Fruit fly (Drosophila melanogaster): ENCODE data around the gene Blm.

Gene Blm

dm6 chr3R:11741730-11742203 is at the start of gene Blm, which contains the start of gene CG14722:
Gene Blm, minus strand, starts transcription at chr3R:11741783.
Gene CG14722, plus strand, starts transcription at chr3R:11741890.
- no peak for TF ChIP-seq noc (tag; optimal IDR thresholded peaks at IDR 0.05)

- no peak for TF ChIP-seq noc (tag; optimal IDR thresholded peaks at IDR 0.05)
Observed at dm6 chr3R:11786695-11787226, 45.2 kb upstream of the Blm start, which contains the start of the genes prd1 and HisCl1. Gene prd1, minus strand, starts transcription at chr3R:11787014. Gene HisCl1, plus strand, starts transcription at chr3R:11787176.

- no peak for TF ChIP-seq noc (tag; optimal IDR thresholded peaks at IDR 0.05)
Observed at dm6 chr3R:11780181-11780688, 38.7 kb upstream of the Blm start.

dm6 chr3R:11779357-11780018 is 37.9 kb upstream of the Blm start:
- no peak for TF ChIP-seq noc (tag; optimal IDR thresholded peaks at IDR 0.05)

- TF ChIP-seq noc (tag; optimal IDR thresholded peaks at IDR 0.05) = no peak
Observed at dm6 chr3R:11778879-11779278, 37.3 kb upstream of the Blm start.

- no peak for TF ChIP-seq noc (tag; optimal IDR thresholded peaks at IDR 0.05)
Observed at dm6 chr3R:11778012-11778865, 36.7 kb upstream of the Blm start.

dm6 chr3R:11777058-11777457 is 35.5 kb upstream of the Blm start:
- no peak for TF ChIP-seq noc (tag; optimal IDR thresholded peaks at IDR 0.05)

dm6 chr3R:11776068-11776767 is 34.6 kb upstream of the Blm start:
- TF ChIP-seq noc (tag; optimal IDR thresholded peaks at IDR 0.05) = no peak

- no peak for TF ChIP-seq noc (tag; optimal IDR thresholded peaks at IDR 0.05)
Observed at dm6 chr3R:11775207-11775606, 33.6 kb upstream of the Blm start.

dm6 chr3R:11773999-11774397 is 32.4 kb upstream of the Blm start:
- peak; percentile 7 for TF ChIP-seq noc (tag; optimal IDR thresholded peaks at IDR 0.05)

- no peak for TF ChIP-seq noc (tag; optimal IDR thresholded peaks at IDR 0.05)
Observed at dm6 chr3R:11773325-11773998, 31.9 kb upstream of the Blm start.

- TF ChIP-seq noc (tag; optimal IDR thresholded peaks at IDR 0.05) = no peak
Observed at dm6 chr3R:11772181-11772827, 30.7 kb upstream of the Blm start.

- TF ChIP-seq noc (tag; optimal IDR thresholded peaks at IDR 0.05) = no peak
Observed at dm6 chr3R:11771492-11771891, 29.9 kb upstream of the Blm start.

- TF ChIP-seq noc (tag; optimal IDR thresholded peaks at IDR 0.05) = no peak
Observed at dm6 chr3R:11770733-11771132, 29.1 kb upstream of the Blm start.
